Fruit fly (Drosophila melanogaster): ENCODE data around the gene out.

Gene out

DNA sequence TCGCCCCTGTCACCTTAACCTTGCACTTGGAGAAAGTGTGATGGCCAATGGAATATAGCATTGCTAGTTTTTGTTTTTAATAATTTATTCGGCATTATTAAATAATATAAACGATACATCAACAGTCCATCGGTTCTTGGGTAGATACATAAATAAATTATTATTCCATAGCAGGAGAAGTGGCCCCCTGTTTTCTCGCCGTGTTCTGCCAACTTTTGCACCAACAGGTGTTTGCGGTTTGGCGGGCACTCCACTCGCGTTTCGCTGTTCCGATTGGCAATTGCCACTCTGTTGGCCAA, 1.9 kb upstream of the out start (continued):
- TF ChIP-seq Oli (tag; optimal IDR thresholded peaks at IDR 0.05): peak; percentile 81
- peak; percentile 75 for TF ChIP-seq CG32767 (GFP tag; IDR thresholded peaks at IDR 0.05)
- TF ChIP-seq CG31388 (GFP tag; optimal IDR thresholded peaks at IDR 0.05): no peak
- peak; percentile 18 for TF ChIP-seq CG4617 (GFP tag; optimal IDR thresholded peaks at IDR 0.05; ENCODE audit: borderline replicate concordance)
- TF ChIP-seq CG17359 (tag; optimal IDR thresholded peaks at IDR 0.05): peak; percentile 85
- TF ChIP-seq CG4820 (GFP tag; optimal IDR thresholded peaks at IDR 0.05): peak; percentile 69
- TF ChIP-seq CG6254 (GFP tag; optimal IDR thresholded peaks at IDR 0.05): peak; percentile 69
- peak; percentile 94 for TF ChIP-seq lab (GFP tag; optimal IDR thresholded peaks at IDR 0.05)
- no peak for TF ChIP-seq Kr (GFP tag; optimal IDR thresholded peaks at IDR 0.05)
- TF ChIP-seq da (GFP tag; optimal IDR thresholded peaks at IDR 0.05): no peak
- no peak for TF ChIP-seq unc-4 (GFP tag; IDR thresholded peaks at IDR 0.05; ENCODE audit: partially characterized antibody)
- peak; percentile 76; the same call in 2 of the 3 replicates for TF ChIP-seq CG6175 (GFP tag; IDR thresholded peaks at IDR 0.05)
- peak; percentile 26 for TF ChIP-seq Sry-δ (GFP tag; optimal IDR thresholded peaks at IDR 0.05)
- peak; percentile 12 for TF ChIP-seq pzg (GFP tag; optimal IDR thresholded peaks at IDR 0.05)
- peak; percentile 89 for TF ChIP-seq HmgZ (tag; optimal IDR thresholded peaks at IDR 0.05)
- TF ChIP-seq CG16813 (GFP tag; IDR thresholded peaks at IDR 0.05; ENCODE audit: partially characterized antibody): no peak
- TF ChIP-seq tap (tag; optimal IDR thresholded peaks at IDR 0.05): peak; percentile 62
- TF ChIP-seq otp (GFP tag; IDR thresholded peaks at IDR 0.05): peak; percentile 68; the same call in 2 of the 3 replicates
- TF ChIP-seq Hand (GFP tag; optimal IDR thresholded peaks at IDR 0.05): peak; percentile 83
- TF ChIP-seq sisA (GFP tag; IDR thresholded peaks at IDR 0.05): peak; percentile 84
- TF ChIP-seq dati (GFP tag; IDR thresholded peaks at IDR 0.05): no peak
- peak; percentile 84 for TF ChIP-seq CG9727 (GFP tag; optimal IDR thresholded peaks at IDR 0.05)
- TF ChIP-seq dimm (GFP tag; IDR thresholded peaks at IDR 0.05): no peak; the same call in 1 of the 2 replicates
- TF ChIP-seq sens (GFP tag): peak; percentile 96
- peak; percentile 48 for TF ChIP-seq CG8944 (GFP tag; optimal IDR thresholded peaks at IDR 0.05)
- TF ChIP-seq CG34422 (GFP tag; IDR thresholded peaks at IDR 0.05): peak; percentile 76
- peak; percentile 68 for TF ChIP-seq nau (GFP tag; optimal IDR thresholded peaks at IDR 0.05)
- TF ChIP-seq prd (optimal IDR thresholded peaks at IDR 0.05): no peak
- peak; percentile 88 for TF ChIP-seq prd (GFP tag; IDR thresholded peaks at IDR 0.05)
- TF ChIP-seq Bteb2 (GFP tag; optimal IDR thresholded peaks at IDR 0.05): peak; percentile 80
- no peak for TF ChIP-seq fd102C (GFP tag; optimal IDR thresholded peaks at IDR 0.05)
- TF ChIP-seq CG34224 (GFP tag; IDR thresholded peaks at IDR 0.05; ENCODE audit: partially characterized antibody): no peak
- TF ChIP-seq PHDP (tag; optimal IDR thresholded peaks at IDR 0.05): peak; percentile 87
- TF ChIP-seq CG3838 (GFP tag; optimal IDR thresholded peaks at IDR 0.05): peak; percentile 74
- TF ChIP-seq CG10321 (GFP tag; IDR thresholded peaks at IDR 0.05): 0 out of 2 replicates have a peak, but pooled peaks have one; percentile 24
- TF ChIP-seq CG17361 (GFP tag; IDR thresholded peaks at IDR 0.05): peak; percentile 62
- TF ChIP-seq Vsx1 (GFP tag; optimal IDR thresholded peaks at IDR 0.05): peak; percentile 38
- TF ChIP-seq fd3F (GFP tag; optimal IDR thresholded peaks at IDR 0.05): peak; percentile 71
- peak; percentile 61; the same call in 1 of the 3 replicates for TF ChIP-seq CG11560 (tag; IDR thresholded peaks at IDR 0.05)
- TF ChIP-seq knrl (GFP tag; IDR thresholded peaks at IDR 0.05; ENCODE audit: partially characterized antibody): no peak
- peak; percentile 35 for TF ChIP-seq CG31365 (tag; optimal IDR thresholded peaks at IDR 0.05)
- TF ChIP-seq CG11504 (tag; optimal IDR thresholded peaks at IDR 0.05): peak; percentile 84
- TF ChIP-seq tll (GFP tag; optimal IDR thresholded peaks at IDR 0.05): no peak
- peak; percentile 82 for TF ChIP-seq dmrt99B (tag; optimal IDR thresholded peaks at IDR 0.05)
- TF ChIP-seq esg (GFP tag; conservative IDR thresholded peaks at IDR 0.05): peak; percentile 52
- TF ChIP-seq D19B (GFP tag; optimal IDR thresholded peaks at IDR 0.05): peak; percentile 71
- peak; percentile 90 for TF ChIP-seq cwo (GFP tag; optimal IDR thresholded peaks at IDR 0.05)
- TF ChIP-seq CG11093 (GFP tag; IDR thresholded peaks at IDR 0.05): peak; percentile 66; the same call in 2 of the 3 replicates
- peak; percentile 72 for TF ChIP-seq CG12219 (GFP tag; optimal IDR thresholded peaks at IDR 0.05)
- peak; percentile 78 for TF ChIP-seq oc (tag; optimal IDR thresholded peaks at IDR 0.05)

Measured in whole organism, embryonic.